Fruit fly (Drosophila melanogaster) whole organism, adult: ENCODE results near the gene CG31867.
A peak's percentile ranks its signal among the peaks of the same experiment; 100 is the strongest.

Experiments
- CG14711 ChIP-seq: fragments of 200-800 bp; sonication (Bioruptor generic); optimal IDR thresholded peaks from 2 replicates; lab custom pipeline; 2018; ENCODE audit warnings: missing biosample characterization, mild to moderate bottlenecking, missing genetic modification characterization, moderate library complexity
- CG33017 ChIP-seq: fragments of 200-800 bp; sonication (Bioruptor generic); optimal IDR thresholded peaks from 2 replicates; lab custom pipeline; 2018; ENCODE audit warnings: missing biosample characterization, mild to moderate bottlenecking, missing genetic modification characterization, moderate library complexity
- Clk ChIP-seq: fragments of 200-800 bp; sonication (Bioruptor generic); optimal IDR thresholded peaks from 2 replicates; lab custom pipeline; 2017; ENCODE audit warnings: missing biosample characterization, missing genetic modification characterization
- Hr96 ChIP-seq: fragments of 200-800 bp; sonication (Bioruptor generic); optimal IDR thresholded peaks from 2 replicates; lab custom pipeline; 2016; ENCODE audit warnings: missing biosample characterization, missing genetic modification characterization
- cic ChIP-seq: fragments of 200-800 bp; sonication (Bioruptor generic); optimal IDR thresholded peaks from 2 replicates; lab custom pipeline; 2017; ENCODE audit warnings: missing biosample characterization, mild to moderate bottlenecking, missing genetic modification characterization, moderate library complexity
- cnc ChIP-seq, 2 experiments: fragments of >200 bp; optimal IDR thresholded peaks; 2 replicates each; lab custom pipeline; 2017
- kay ChIP-seq: fragments of 200-800 bp; sonication (Bioruptor generic); peaks from one replicate; lab custom pipeline; 2016; ENCODE audit warnings: missing biosample characterization, missing genetic modification characterization, borderline replicate concordance
- ovo ChIP-seq: fragments of 200-800 bp; sonication (Bioruptor generic); optimal IDR thresholded peaks from 2 replicates; lab custom pipeline; 2016; ENCODE audit warnings: missing biosample characterization, missing genetic modification characterization

DNA sequence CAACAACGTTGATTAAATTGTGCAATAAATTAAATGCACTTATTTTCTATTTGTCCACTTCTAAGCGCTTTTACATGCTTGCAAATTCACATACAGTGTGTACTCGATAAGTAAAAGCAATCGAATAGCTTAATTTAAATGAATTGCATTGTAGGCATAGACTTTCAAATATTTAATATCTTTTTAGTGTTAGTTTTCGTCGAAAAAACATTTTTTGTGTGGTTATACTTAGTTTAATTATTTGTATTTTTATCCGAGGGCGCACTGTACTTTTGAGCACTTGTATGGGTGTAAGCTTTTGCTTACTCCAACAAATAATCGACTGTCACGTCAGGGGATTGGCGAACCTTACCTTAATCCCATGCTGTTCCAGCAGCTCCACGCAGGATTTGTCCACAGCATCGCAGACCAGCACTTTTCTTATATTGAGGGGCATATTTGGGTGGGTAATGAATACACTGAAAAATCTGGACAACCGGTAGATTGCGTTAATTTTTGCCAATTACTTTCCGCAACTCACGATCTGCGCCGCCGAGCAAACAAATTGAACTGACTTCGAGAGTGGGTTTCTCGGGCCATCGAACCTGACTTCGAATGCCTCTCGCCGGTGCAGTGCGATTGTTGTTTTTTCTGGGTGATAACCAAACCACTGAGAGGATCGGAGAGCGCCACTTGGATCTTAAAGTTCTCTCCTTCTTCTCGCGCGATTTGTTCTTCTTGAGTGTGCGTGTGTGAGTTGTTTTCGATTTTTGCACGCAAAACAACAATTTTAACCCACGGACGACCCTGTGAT is 10.1 kb upstream of the CG31867 start, which contains the start of gene CG6287:
- TF ChIP-seq CG33017: peak; percentile 97
- peak; percentile 63 for TF ChIP-seq cic
- peak; percentile 88 for TF ChIP-seq Hr96
- TF ChIP-seq cnc (optimal IDR thresholded peaks at IDR 0.05; lab: Kevin White, UChicago): peak; percentile 78 to 85
- TF ChIP-seq ovo (GFP tag; lab: Kevin White, UChicago): peak; percentile 75
- TF ChIP-seq Clk (GFP tag; lab: Kevin White, UChicago): peak; percentile 92
- peak; percentile 96 for TF ChIP-seq CG14711 (tag; lab: Kevin White, UChicago)
- TF ChIP-seq kay (GFP tag; lab: Kevin White, UChicago): no peak
